Worm (Caenorhabditis elegans): Measurements from ENCODE around the gene tsp-1.

Gene tsp-1

DNA sequence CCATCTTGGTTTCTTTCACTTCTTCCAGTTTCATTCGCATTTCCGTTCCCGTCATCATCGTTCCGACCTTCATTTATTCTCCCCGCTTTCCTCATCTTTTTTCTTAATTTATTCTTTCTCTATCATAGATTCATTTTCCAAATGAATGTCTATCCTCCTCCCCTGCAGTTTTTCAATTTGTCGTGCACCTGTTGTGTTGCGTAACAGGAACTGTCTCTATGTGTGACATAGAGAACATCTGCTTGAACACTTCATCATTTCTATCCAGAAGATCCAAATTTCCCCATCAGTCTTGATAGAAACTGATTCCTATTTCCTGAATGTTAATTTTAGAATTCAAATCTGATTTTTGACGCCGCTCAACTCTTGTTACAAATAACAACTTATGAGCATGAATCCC is 44.3 kb upstream of the tsp-1 start:
- TF ChIP-seq dmd-8 (GFP tag; IDR thresholded peaks at IDR 0.05): no peak
- TF ChIP-seq ceh-32 (tag; optimal IDR thresholded peaks at IDR 0.05; ENCODE audit: poor library complexity): no peak
- TF ChIP-seq R02D3.7 (tag; optimal IDR thresholded peaks at IDR 0.05): no peak
- no peak for TF ChIP-seq duxl-1 (tag; optimal IDR thresholded peaks at IDR 0.05; ENCODE audit: poor library complexity)
- no peak for TF ChIP-seq nhr-76 (tag; optimal IDR thresholded peaks at IDR 0.05)
- no peak for TF ChIP-seq nhr-41 (GFP tag; IDR thresholded peaks at IDR 0.05)
- no peak for TF ChIP-seq ZK546.5 (tag; optimal IDR thresholded peaks at IDR 0.05)
- no peak for TF ChIP-seq spr-1 (tag; optimal IDR thresholded peaks at IDR 0.05)
- no peak for TF ChIP-seq Y75B8A.6 (GFP tag; IDR thresholded peaks at IDR 0.05)

DNA sequence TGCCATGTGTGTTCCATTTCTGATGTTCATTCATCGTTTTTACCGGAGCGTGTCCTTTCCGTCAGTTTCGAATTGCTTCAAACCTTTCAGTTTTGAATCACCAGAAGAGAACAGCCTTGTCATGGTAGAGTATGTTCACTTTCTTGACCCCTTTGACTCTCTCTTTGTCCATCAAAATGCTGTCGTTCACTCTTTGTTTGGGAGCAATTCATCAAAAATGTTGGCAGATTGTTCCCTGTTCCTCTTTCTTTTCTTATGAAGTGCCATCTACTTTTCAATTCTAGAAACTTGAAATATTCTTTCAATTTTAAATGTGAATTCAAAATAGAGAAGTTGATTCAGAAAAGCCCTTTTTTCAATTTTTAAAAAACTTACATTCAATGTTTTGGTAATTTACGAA is 42.1 kb upstream of the tsp-1 start:
- TF ChIP-seq D1046.2 (GFP tag; IDR thresholded peaks at IDR 0.05) (no peak), lsy-2 (tag; optimal IDR thresholded peaks at IDR 0.05) (no peak), T26A8.4 (GFP tag; IDR thresholded peaks at IDR 0.05) (no peak), snpc-4 (tag; optimal IDR thresholded peaks at IDR 0.05) (no peak), unc-62 (GFP tag; optimal IDR thresholded peaks at IDR 0.05 in 1 of 2) (peak in 1 of 2 experiments; percentile 92), unc-62 (tag; optimal IDR thresholded peaks at IDR 0.05) (no peak), nhr-11 (tag; optimal IDR thresholded peaks at IDR 0.05) (no peak), gei-8 (GFP tag; optimal IDR thresholded peaks at IDR 0.05) (no peak), egl-27 (tag; optimal IDR thresholded peaks at IDR 0.05) (no peak)

DNA sequence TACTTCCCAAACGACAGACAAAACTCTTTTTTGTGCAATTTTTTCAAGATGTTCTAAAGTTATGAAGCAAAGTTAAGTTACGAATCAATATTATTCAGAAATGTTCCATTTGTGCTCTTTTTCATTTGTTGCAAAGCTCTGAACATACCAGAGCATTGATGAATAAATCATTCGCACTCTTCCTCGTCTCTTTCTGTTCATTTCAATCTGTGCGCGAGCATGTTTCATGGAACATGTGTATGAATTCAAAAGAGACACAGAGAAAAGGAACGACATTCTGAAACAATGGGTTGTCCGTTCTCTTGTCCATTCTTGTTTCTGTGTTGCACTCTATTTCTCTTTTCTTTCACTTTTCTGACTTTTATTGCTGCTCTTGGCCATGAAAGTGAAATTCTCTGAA is 41.1 kb upstream of the tsp-1 start:
- TF ChIP-seq aha-1 (tag) (peak; percentile 99), cey-2 (tag; optimal IDR thresholded peaks at IDR 0.05; ENCODE audit: borderline replicate concordance, insufficient read depth) (no peak), dmd-6 (GFP tag; IDR thresholded peaks at IDR 0.05) (no peak), Y5F2A.4 (GFP tag; optimal IDR thresholded peaks at IDR 0.05) (no peak), unc-62 (GFP tag; optimal IDR thresholded peaks at IDR 0.05 in 1 of 2) (peak in 1 of 2 experiments; percentile 94), unc-62 (tag; optimal IDR thresholded peaks at IDR 0.05) (no peak)

- no peak for TF ChIP-seq ztf-11 (tag; optimal IDR thresholded peaks at IDR 0.05)
- no peak for TF ChIP-seq attf-4 (tag; optimal IDR thresholded peaks at IDR 0.05)
- no peak for TF ChIP-seq lim-7 (GFP tag; IDR thresholded peaks at IDR 0.05)
- no peak for TF ChIP-seq lsy-2 (tag; optimal IDR thresholded peaks at IDR 0.05)
- TF ChIP-seq php-3 (GFP tag; IDR thresholded peaks at IDR 0.05): no peak
- no peak for TF ChIP-seq ceh-32 (tag; optimal IDR thresholded peaks at IDR 0.05; ENCODE audit: poor library complexity)
- TF ChIP-seq sdz-12 (GFP tag; optimal IDR thresholded peaks at IDR 0.05): no peak
- TF ChIP-seq nhr-102 (tag; optimal IDR thresholded peaks at IDR 0.05): no peak
- no peak for TF ChIP-seq Y75B8A.6 (GFP tag; IDR thresholded peaks at IDR 0.05)
- no peak for TF ChIP-seq lin-29 (GFP tag; IDR thresholded peaks at IDR 0.05)
- TF ChIP-seq fkh-10 (GFP tag; optimal IDR thresholded peaks at IDR 0.05): no peak
- no peak for TF ChIP-seq daf-12 (tag; optimal IDR thresholded peaks at IDR 0.05)
Observed at ce11 chrIII:8279567-8279966, 40.3 kb upstream of the tsp-1 start.

ce11 chrIII:8278801-8279200 is 39.6 kb upstream of the tsp-1 start, which contains the start of gene mig-10:
TSS of gene mig-10 (plus strand) at chrIII:8279101.
- TF ChIP-seq hif-1 (tag; optimal IDR thresholded peaks at IDR 0.05): no peak
- no peak for TF ChIP-seq cey-2 (tag; optimal IDR thresholded peaks at IDR 0.05; ENCODE audit: borderline replicate concordance, insufficient read depth)
- no peak for TF ChIP-seq ama-1 (optimal IDR thresholded peaks at IDR 0.05)
- no peak for TF ChIP-seq ceh-32 (tag; optimal IDR thresholded peaks at IDR 0.05; ENCODE audit: poor library complexity)
- TF ChIP-seq rbr-2 (tag; optimal IDR thresholded peaks at IDR 0.05): no peak
- no peak for TF ChIP-seq unc-62 (GFP tag; optimal IDR thresholded peaks at IDR 0.05 in 1 of 2)
- TF ChIP-seq unc-62 (tag; optimal IDR thresholded peaks at IDR 0.05): no peak
- TF ChIP-seq lin-1 (GFP tag; IDR thresholded peaks at IDR 0.05): no peak
- TF ChIP-seq fkh-10 (GFP tag; optimal IDR thresholded peaks at IDR 0.05): no peak
- TF ChIP-seq nhr-10 (tag; optimal IDR thresholded peaks at IDR 0.05): no peak
- no peak for TF ChIP-seq R02D3.7 (tag; optimal IDR thresholded peaks at IDR 0.05)
- no peak for TF ChIP-seq F49E8.2 (tag; optimal IDR thresholded peaks at IDR 0.05; ENCODE audit: borderline replicate concordance)
- TF ChIP-seq Y5F2A.4 (GFP tag; optimal IDR thresholded peaks at IDR 0.05): no peak
